Fruit fly (Drosophila melanogaster) whole organism, pupa: ENCODE data around the gene CG32444.

Source experiments
- CG10348 ChIP-seq: fragments of 200-800 bp; sonication (Bioruptor generic); IDR thresholded peaks from 2 replicates; pipeline ENCODE4 v1.3.6; 2022; ENCODE audit warnings: missing biosample characterization, missing genetic modification characterization
- CG12605 ChIP-seq: fragments of 200-800 bp; sonication (Bioruptor generic); IDR thresholded peaks from 2 replicates; pipeline ENCODE4 v1.3.6; 2022; ENCODE audit warnings: missing biosample characterization, missing genetic modification characterization
- CG13204 ChIP-seq: fragments of 200-800 bp; sonication (Bioruptor generic); optimal IDR thresholded peaks from 2 replicates; lab custom pipeline; 2018; ENCODE audit warnings: missing biosample characterization, mild to moderate bottlenecking, missing genetic modification characterization, moderate library complexity
- CG14655 ChIP-seq: fragments of 200-800 bp; sonication (Bioruptor generic); optimal IDR thresholded peaks from 3 replicates; lab custom pipeline; 2017; ENCODE audit warnings: mild to moderate bottlenecking, missing biosample characterization, missing genetic modification reagents, missing genetic modification characterization
- CG15710 ChIP-seq: fragments of 200-800 bp; sonication (Bioruptor generic); optimal IDR thresholded peaks from 2 replicates; lab custom pipeline; 2018; ENCODE audit warnings: missing biosample characterization, mild to moderate bottlenecking, missing genetic modification characterization, moderate library complexity
- CG17806 ChIP-seq: fragments of 200-800 bp; sonication (Bioruptor generic); optimal IDR thresholded peaks from 2 replicates; lab custom pipeline; 2018; ENCODE audit warnings: missing biosample characterization, mild to moderate bottlenecking, missing genetic modification characterization, moderate library complexity
- CG32121 ChIP-seq: fragments of 200-800 bp; sonication (Bioruptor generic); IDR thresholded peaks from 2 replicates; pipeline ENCODE4 v1.3.6; 2022; ENCODE audit warnings: missing biosample characterization, missing genetic modification characterization
- CG34367 ChIP-seq: fragments of 200-800 bp; sonication (Bioruptor generic); optimal IDR thresholded peaks from 2 replicates; lab custom pipeline; 2018; ENCODE audit warnings: missing biosample characterization, mild to moderate bottlenecking, missing genetic modification characterization
- CG4496 ChIP-seq: fragments of 200-800 bp; sonication (Bioruptor generic); IDR thresholded peaks from 3 replicates; pipeline ENCODE4 v1.3.6; 2022; ENCODE audit warnings: missing biosample characterization, missing genetic modification characterization
- CG8159 ChIP-seq: fragments of 200-800 bp; sonication (Bioruptor generic); optimal IDR thresholded peaks from 3 replicates; lab custom pipeline; 2018; ENCODE audit warnings: missing biosample characterization, mild to moderate bottlenecking, missing genetic modification characterization, moderate library complexity
- CG8301 ChIP-seq: fragments of 200-800 bp; sonication (Bioruptor generic); optimal IDR thresholded peaks from 2 replicates; lab custom pipeline; 2018; ENCODE audit warnings: missing biosample characterization, mild to moderate bottlenecking, missing genetic modification characterization
- CG9948 ChIP-seq: fragments of 200-800 bp; sonication (Bioruptor generic); optimal IDR thresholded peaks from 2 replicates; lab custom pipeline; 2018; ENCODE audit warnings: missing biosample characterization, mild to moderate bottlenecking, missing genetic modification characterization, moderate library complexity
- D1 ChIP-seq: fragments of 200-800 bp; sonication (Bioruptor generic); optimal IDR thresholded peaks from 2 replicates; lab custom pipeline; 2018; ENCODE audit warnings: missing biosample characterization, mild to moderate bottlenecking, missing genetic modification characterization, moderate library complexity
- EcR ChIP-seq: fragments of 200-800 bp; sonication (Bioruptor generic); optimal IDR thresholded peaks from 3 replicates; lab custom pipeline; 2019; ENCODE audit warnings: missing biosample characterization, missing genetic modification characterization, mild to moderate bottlenecking, moderate library complexity, missing genetic modification reagents
- Ets98B ChIP-seq: fragments of 200-800 bp; sonication (Bioruptor generic); IDR thresholded peaks from 2 replicates; pipeline ENCODE4 v1.3.6; 2022; ENCODE audit warnings: missing biosample characterization, missing genetic modification characterization
- Pif1A ChIP-seq: fragments of 200-800 bp; sonication (Bioruptor generic); optimal IDR thresholded peaks from 3 replicates; lab custom pipeline; 2016; ENCODE audit warnings: missing biosample characterization, missing genetic modification characterization
- Pif1B ChIP-seq: fragments of 200-800 bp; sonication (Bioruptor generic); optimal IDR thresholded peaks from 3 replicates; lab custom pipeline; 2016; ENCODE audit warnings: missing biosample characterization, missing genetic modification characterization
- Snoo ChIP-seq: fragments of 200-800 bp; sonication (Bioruptor generic); optimal IDR thresholded peaks from 3 replicates; lab custom pipeline; 2017; ENCODE audit warnings: missing biosample characterization, mild to moderate bottlenecking, missing genetic modification characterization, inconsistent platforms
- fd96Ca ChIP-seq: fragments of 200-800 bp; sonication (Bioruptor generic); IDR thresholded peaks from 3 replicates; pipeline ENCODE4 v1.3.6; 2022; ENCODE audit warnings: missing biosample characterization, missing genetic modification characterization
- gl ChIP-seq: fragments of 200-800 bp; sonication (Bioruptor generic); optimal IDR thresholded peaks from 2 replicates; lab custom pipeline; 2018; ENCODE audit warnings: missing biosample characterization, mild to moderate bottlenecking, missing genetic modification characterization
- rn ChIP-seq: fragments of 200-800 bp; sonication (Bioruptor generic); IDR thresholded peaks from 2 replicates; pipeline ENCODE4 v1.3.6; 2022; ENCODE audit warnings: missing biosample characterization, missing genetic modification characterization

Gene CG32444

DNA sequence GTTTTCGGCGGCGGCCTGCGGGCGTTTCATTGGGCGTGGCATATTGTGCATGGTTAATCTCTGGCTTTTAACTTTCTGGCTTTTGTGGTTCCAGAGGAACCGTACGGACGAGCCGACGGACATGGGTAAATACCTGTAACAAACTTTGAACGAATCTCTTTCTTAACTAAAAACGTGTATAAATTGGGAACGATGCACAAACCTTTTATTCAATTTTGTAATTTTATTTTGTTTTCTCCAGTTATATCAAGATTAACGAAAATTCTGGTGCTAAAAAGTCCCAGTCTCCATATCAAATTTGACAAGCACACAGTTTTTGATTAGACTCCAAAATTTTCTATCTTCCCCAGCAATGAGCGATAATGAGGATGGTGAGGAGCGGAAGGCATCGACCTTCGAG lies 35.1 kb downstream of the CG32444 start, which contains the start of gene CG11249:
Gene CG11249 (plus strand): TSS at position 301 of the 400 bp plus-strand sequence.
- TF ChIP-seq CG15710 (tag; lab: Kevin White, UChicago) (no peak), CG14655 (GFP tag; lab: Kevin White, UChicago) (no peak), D1 (tag; lab: Kevin White, UChicago) (no peak), CG17806 (no peak), CG10348 (no peak), CG12605 (GFP tag; lab: Robert Waterston, UW) (no peak), fd96Ca (GFP tag; lab: Robert Waterston, UW) (no peak), CG8159 (no peak), CG13204 (GFP tag; lab: Kevin White, UChicago) (no peak), CG9948 (tag; lab: Kevin White, UChicago) (no peak), CG32121 (GFP tag; lab: Robert Waterston, UW) (no peak), CG8301 (no peak), EcR (no peak), Snoo (no peak), Pif1B (GFP tag; lab: Kevin White, UChicago) (no peak), rn (GFP tag; lab: Robert Waterston, UW) (no peak), gl (tag; lab: Kevin White, UChicago) (no peak)

DNA sequence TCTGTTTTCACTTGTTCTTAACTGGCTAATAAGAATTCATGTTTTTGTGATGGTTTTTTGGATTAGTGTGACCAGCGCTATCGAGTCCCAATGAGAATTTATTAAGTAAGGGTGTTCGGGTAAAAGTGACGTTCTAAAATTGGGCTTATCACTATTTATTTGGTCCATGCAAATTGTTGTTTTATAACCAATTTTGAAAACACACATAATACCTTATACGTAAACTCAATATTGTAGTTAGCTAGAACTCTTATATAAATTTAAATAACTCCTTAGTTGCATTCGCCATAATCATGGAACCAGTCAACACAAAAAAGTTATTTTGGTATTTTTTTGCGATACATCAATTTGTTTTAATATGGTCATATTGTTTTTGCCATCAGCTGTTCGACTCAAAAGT lies 42.9 kb downstream of the CG32444 start, which contains the start of the genes Als2 and CG11248:
Gene Als2 (minus strand): TSS at position 69 of the 400 bp plus-strand sequence.
Gene CG11248 (plus strand): TSS at position 364 of the 400 bp plus-strand sequence.
- TF ChIP-seq CG10348 (no peak), CG8301 (no peak), CG4496 (GFP tag; lab: Robert Waterston, UW) (peak; percentile 69; the same call in 2 of the 3 replicates), CG9948 (tag; lab: Kevin White, UChicago) (peak; percentile 67), CG15710 (tag; lab: Kevin White, UChicago) (peak; percentile 73), CG32121 (GFP tag; lab: Robert Waterston, UW) (peak; percentile 39; the same call in 1 of the 2 replicates), Snoo (no peak), rn (GFP tag; lab: Robert Waterston, UW) (0 out of 2 replicates have a peak, but pooled peaks have one; percentile 33), CG34367 (tag; lab: Kevin White, UChicago) (peak; percentile 48), Ets98B (GFP tag; lab: Robert Waterston, UW) (peak; percentile 40; the same call in 1 of the 2 replicates), CG8159 (peak; percentile 75), Pif1B (GFP tag; lab: Kevin White, UChicago) (no peak)

DNA sequence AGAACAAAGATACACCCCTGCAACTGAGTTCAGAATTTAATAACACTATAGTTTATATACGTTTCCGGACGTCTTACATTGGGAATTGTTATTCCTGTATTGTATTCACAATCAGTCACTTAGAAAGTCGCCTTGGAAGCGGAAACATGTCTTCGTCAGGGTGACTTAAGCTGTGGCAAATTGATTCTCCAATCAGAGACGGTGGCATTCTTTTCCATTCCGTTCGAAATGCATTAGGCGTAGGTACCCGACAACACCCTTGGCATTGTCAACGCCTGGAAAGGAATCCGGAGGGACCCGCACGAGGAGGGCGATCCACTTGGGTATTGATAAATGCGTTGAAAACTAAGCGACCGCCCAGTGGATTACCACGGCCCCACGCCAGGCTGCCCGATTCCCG lies 47.2 kb downstream of the CG32444 start, which contains the start of gene Sfp78E:
Gene Sfp78E (minus strand): TSS at position 101 of the 400 bp plus-strand sequence.
- TF ChIP-seq Ets98B (GFP tag; lab: Robert Waterston, UW) (no peak), CG12605 (GFP tag; lab: Robert Waterston, UW) (no peak), rn (GFP tag; lab: Robert Waterston, UW) (no peak), CG14655 (GFP tag; lab: Kevin White, UChicago) (no peak), gl (tag; lab: Kevin White, UChicago) (no peak), Snoo (no peak)

DNA sequence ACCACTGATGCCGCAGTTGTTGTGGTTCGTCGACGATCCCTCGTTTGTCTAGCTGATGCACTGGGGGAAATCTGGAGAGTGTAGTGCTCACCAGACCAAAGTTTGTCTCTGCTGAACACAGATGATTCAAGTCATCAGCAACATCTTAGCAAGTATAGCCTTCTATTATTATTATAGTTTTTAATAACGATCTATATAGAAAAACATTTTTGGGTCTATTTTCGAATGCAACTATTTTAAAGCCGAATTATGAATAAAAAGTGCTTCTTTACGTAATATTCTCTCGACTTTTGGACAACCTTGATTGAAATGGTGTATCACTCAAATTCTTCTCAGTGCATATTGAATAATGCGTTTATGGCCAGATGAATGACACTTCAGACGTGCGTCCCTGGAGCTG lies 49.0 kb downstream of the CG32444 start:
- peak; percentile 86 for TF ChIP-seq CG14655 (GFP tag; lab: Kevin White, UChicago)
- no peak for TF ChIP-seq CG10348
- TF ChIP-seq CG9948 (tag; lab: Kevin White, UChicago): peak; percentile 87
- peak; percentile 92 for TF ChIP-seq CG15710 (tag; lab: Kevin White, UChicago)
- peak; percentile 82 for TF ChIP-seq EcR
- no peak for TF ChIP-seq Ets98B (GFP tag; lab: Robert Waterston, UW)
- TF ChIP-seq fd96Ca (GFP tag; lab: Robert Waterston, UW): peak; percentile 49; the same call in 1 of the 3 replicates
- peak; percentile 79 for TF ChIP-seq D1 (tag; lab: Kevin White, UChicago)
- TF ChIP-seq Snoo: no peak
- peak; percentile 77 for TF ChIP-seq Pif1B (GFP tag; lab: Kevin White, UChicago)
- TF ChIP-seq CG34367 (tag; lab: Kevin White, UChicago): peak; percentile 88
- peak; percentile 74 for TF ChIP-seq Pif1A (GFP tag; lab: Kevin White, UChicago)
- TF ChIP-seq CG12605 (GFP tag; lab: Robert Waterston, UW): no peak
- peak; percentile 83 for TF ChIP-seq CG13204 (GFP tag; lab: Kevin White, UChicago)
- TF ChIP-seq rn (GFP tag; lab: Robert Waterston, UW): no peak
- peak; percentile 69 for TF ChIP-seq CG8301
- no peak for TF ChIP-seq CG32121 (GFP tag; lab: Robert Waterston, UW)
- peak; percentile 87 for TF ChIP-seq CG17806
- TF ChIP-seq CG8159: peak; percentile 94
- peak; percentile 47; the same call in 1 of the 3 replicates for TF ChIP-seq CG4496 (GFP tag; lab: Robert Waterston, UW)
- peak; percentile 74 for TF ChIP-seq gl (tag; lab: Kevin White, UChicago)
